Worm (Caenorhabditis elegans) whole organism, L2 larva: ENCODE data around the gene Y69A2AR.47.
A peak's percentile ranks its signal among the peaks of the same experiment; 100 is the strongest.

Experiments used
- F13H6.1 ChIP-seq: sonication (generic microtip); optimal IDR thresholded peaks from 2 replicates; lab custom pipeline; 2016; ENCODE audit warnings: missing genetic modification characterization, missing compliant biosample characterization
- R02D3.7 ChIP-seq: fragments of 150-350 bp; optimal IDR thresholded peaks from 2 replicates; lab custom pipeline; 2014; ENCODE audit warnings: missing biosample characterization, missing genetic modification characterization
- Y55F3AM.14 ChIP-seq: fragments of 200-800 bp; sonication (Bioruptor generic); optimal IDR thresholded peaks from 2 replicates; lab custom pipeline; 2018; ENCODE audit warnings: mild to moderate bottlenecking, missing genetic modification characterization, missing compliant biosample characterization
- ZK546.5 ChIP-seq: sonication (generic microtip); optimal IDR thresholded peaks from 2 replicates; lab custom pipeline; 2017; ENCODE audit warnings: missing biosample characterization, missing genetic modification characterization
- alr-1 ChIP-seq: fragments of 150-350 bp; optimal IDR thresholded peaks from 2 replicates; lab custom pipeline; 2014; ENCODE audit warnings: missing biosample characterization, missing genetic modification characterization
- aly-2 ChIP-seq: fragments of 150-350 bp; optimal IDR thresholded peaks from 2 replicates; lab custom pipeline; 2014; ENCODE audit warnings: missing biosample characterization, missing genetic modification characterization
- ama-1 ChIP-seq: fragments of 150-350 bp; optimal IDR thresholded peaks from 2 replicates; lab custom pipeline; 2018; ENCODE audit warnings: inconsistent platforms
- blmp-1 ChIP-seq: sonication (generic microtip); optimal IDR thresholded peaks from 2 replicates; lab custom pipeline; 2017; ENCODE audit warnings: missing genetic modification characterization, mild to moderate bottlenecking, missing compliant biosample characterization, antibody characterized with exemption, moderate library complexity; ENCODE audit not compliant: insufficient read depth
- ceh-16 ChIP-seq: fragments of 150-350 bp; optimal IDR thresholded peaks from 2 replicates; lab custom pipeline; 2014; ENCODE audit warnings: missing biosample characterization, missing genetic modification characterization
- ceh-82 ChIP-seq: fragments of 150-350 bp; optimal IDR thresholded peaks from 2 replicates; lab custom pipeline; 2014; ENCODE audit warnings: missing biosample characterization, missing genetic modification characterization
- crh-2 ChIP-seq: sonication (generic microtip); optimal IDR thresholded peaks from 2 replicates; lab custom pipeline; 2017; ENCODE audit warnings: missing biosample characterization, missing genetic modification characterization
- dmd-4 ChIP-seq: sonication (generic microtip); optimal IDR thresholded peaks from 2 replicates; lab custom pipeline; 2017; ENCODE audit warnings: missing biosample characterization, missing genetic modification characterization
- egl-27 ChIP-seq: sonication (generic microtip); optimal IDR thresholded peaks from 3 replicates; lab custom pipeline; 2017; ENCODE audit warnings: missing biosample characterization, missing genetic modification reagents, missing genetic modification characterization
- elt-1 ChIP-seq: fragments of 150-350 bp; optimal IDR thresholded peaks from 2 replicates; lab custom pipeline; 2014; ENCODE audit warnings: missing biosample characterization, missing genetic modification characterization
- gmeb-1 ChIP-seq: fragments of 150-350 bp; optimal IDR thresholded peaks from 2 replicates; lab custom pipeline; 2014; ENCODE audit warnings: missing biosample characterization, missing genetic modification characterization
- lin-11 ChIP-seq: fragments of 150-350 bp; sonication (generic microtip); optimal IDR thresholded peaks from 2 replicates; lab custom pipeline; 2014; ENCODE audit warnings: missing biosample characterization, missing genetic modification characterization, inconsistent platforms, mixed read lengths
- lin-13 ChIP-seq: fragments of 150-350 bp; optimal IDR thresholded peaks from 2 replicates; lab custom pipeline; 2014; ENCODE audit warnings: missing biosample characterization, missing genetic modification reagents, missing genetic modification characterization
- lsy-2 ChIP-seq, 2 experiments: fragments of 150-350 bp in 1 of 2; sonication (generic microtip) in 1 of 2; optimal IDR thresholded peaks; 2 replicates each; lab custom pipeline; 2014 to 2017; ENCODE audit warnings: missing biosample characterization in 2 of 2, missing genetic modification characterization in 2 of 2
- mbf-1 ChIP-seq: sonication (generic microtip); optimal IDR thresholded peaks from 2 replicates; lab custom pipeline; 2017; ENCODE audit warnings: missing biosample characterization, missing genetic modification characterization
- mdl-1 ChIP-seq, 2 experiments: fragments of 150-350 bp in 1 of 2; sonication (generic microtip) in 1 of 2; optimal IDR thresholded peaks; 2 replicates each; lab custom pipeline; 2017; ENCODE audit warnings: missing biosample characterization in 2 of 2, missing genetic modification characterization in 2 of 2
- nhr-11 ChIP-seq: fragments of 150-350 bp; optimal IDR thresholded peaks from 2 replicates; lab custom pipeline; 2014; ENCODE audit warnings: missing biosample characterization, missing genetic modification characterization
- nhr-12 ChIP-seq: fragments of 150-350 bp; optimal IDR thresholded peaks from 2 replicates; lab custom pipeline; 2014; ENCODE audit warnings: missing biosample characterization, missing genetic modification characterization
- nhr-21 ChIP-seq: fragments of 150-350 bp; optimal IDR thresholded peaks from 2 replicates; lab custom pipeline; 2014; ENCODE audit warnings: missing biosample characterization, missing genetic modification characterization
- nhr-23 ChIP-seq: fragments of 150-350 bp; optimal IDR thresholded peaks from 2 replicates; lab custom pipeline; 2014; ENCODE audit warnings: missing biosample characterization, missing genetic modification reagents, missing genetic modification characterization
- nhr-237 ChIP-seq: fragments of 150-350 bp; optimal IDR thresholded peaks from 2 replicates; lab custom pipeline; 2014; ENCODE audit warnings: missing biosample characterization, missing genetic modification characterization
- nhr-6 ChIP-seq: fragments of 150-350 bp; optimal IDR thresholded peaks from 2 replicates; lab custom pipeline; 2014; ENCODE audit warnings: missing biosample characterization, missing genetic modification characterization
- nhr-77 ChIP-seq: fragments of 150-350 bp; optimal IDR thresholded peaks from 2 replicates; lab custom pipeline; 2014; ENCODE audit warnings: missing biosample characterization, missing genetic modification characterization
- peb-1 ChIP-seq: fragments of 150-350 bp; optimal IDR thresholded peaks from 2 replicates; lab custom pipeline; 2014; ENCODE audit warnings: missing biosample characterization, missing genetic modification characterization
- sem-4 ChIP-seq: fragments of 150-350 bp; optimal IDR thresholded peaks from 2 replicates; lab custom pipeline; 2014; ENCODE audit warnings: missing biosample characterization, missing genetic modification reagents, missing genetic modification characterization
- skn-1 ChIP-seq: sonication (generic microtip); optimal IDR thresholded peaks from 2 replicates; lab custom pipeline; 2017; ENCODE audit warnings: missing biosample characterization, missing genetic modification characterization
- sma-3 ChIP-seq: sonication (generic microtip); optimal IDR thresholded peaks from 2 replicates; lab custom pipeline; 2016; ENCODE audit warnings: missing genetic modification reagents, missing genetic modification characterization, missing compliant biosample characterization
- sma-9 ChIP-seq, 2 experiments: fragments of 150-350 bp in 1 of 2; sonication (generic microtip) in 1 of 2; optimal IDR thresholded peaks; 2 replicates each; lab custom pipeline; 2014 to 2016; ENCODE audit warnings: missing genetic modification characterization in 2 of 2, mild to moderate bottlenecking in 1 of 2, missing biosample characterization in 1 of 2, missing compliant biosample characterization in 1 of 2, missing genetic modification reagents in 1 of 2, moderate library complexity in 1 of 2
- unc-39 ChIP-seq: fragments of 150-350 bp; optimal IDR thresholded peaks from 2 replicates; lab custom pipeline; 2014; ENCODE audit warnings: missing biosample characterization, missing genetic modification characterization
- unc-55 ChIP-seq: fragments of 150-350 bp; sonication (generic microtip); optimal IDR thresholded peaks from 3 replicates; lab custom pipeline; 2014; ENCODE audit warnings: missing biosample characterization, missing genetic modification reagents, missing genetic modification characterization
- unc-62 ChIP-seq: fragments of 150-350 bp; optimal IDR thresholded peaks from 2 replicates; lab custom pipeline; 2014; ENCODE audit warnings: missing biosample characterization, missing genetic modification reagents, missing genetic modification characterization
- zag-1 ChIP-seq: fragments of 150-350 bp; optimal IDR thresholded peaks from 2 replicates; lab custom pipeline; 2014; ENCODE audit warnings: missing biosample characterization, missing genetic modification characterization
- ztf-1 ChIP-seq: fragments of 200-800 bp; sonication (Bioruptor generic); conservative IDR thresholded peaks from 2 replicates; pipeline ENCODE4 v1.3.6; 2022; ENCODE audit warnings: missing genetic modification characterization, missing compliant biosample characterization
- ztf-11 ChIP-seq: sonication (generic microtip); optimal IDR thresholded peaks from 2 replicates; lab custom pipeline; 2017; ENCODE audit warnings: missing biosample characterization, missing genetic modification characterization
- ztf-4 ChIP-seq: fragments of 150-350 bp; optimal IDR thresholded peaks from 2 replicates; lab custom pipeline; 2014; ENCODE audit warnings: missing biosample characterization, missing genetic modification characterization

Gene Y69A2AR.47

ce11 chrIV:2563969-2564368 lies 33.5 kb upstream of the Y69A2AR.47 start, which contains the start of gene Y69A2AR.24:
Y69A2AR.24 (minus strand) TSS chrIV:2564069.
- TF ChIP-seq peb-1 (tag; lab: Kevin White, UChicago) (no peak), elt-1 (no peak), ztf-4 (tag; lab: Kevin White, UChicago) (no peak), aly-2 (no peak), lsy-2 (tag; optimal IDR thresholded peaks at IDR 0.05; lab: Kevin White, UChicago) (no peak), ztf-11 (no peak), R02D3.7 (tag; lab: Kevin White, UChicago) (no peak), unc-39 (tag; lab: Kevin White, UChicago) (no peak), F13H6.1 (tag; lab: Kevin White, UChicago) (no peak), lin-13 (GFP tag; lab: Kevin White, UChicago) (no peak), nhr-21 (tag; lab: Kevin White, UChicago) (no peak), nhr-11 (no peak)

- TF ChIP-seq nhr-23: no peak
- no peak for TF ChIP-seq ZK546.5 (tag; lab: Kevin White, UChicago)
Observed at ce11 chrIV:2568267-2568666, 29.2 kb upstream of the Y69A2AR.47 start, which contains the start of the genes Y69A2AR.25 and Y69A2AR.12. Y69A2AR.25 (minus strand) TSS chrIV:2568367. Y69A2AR.12 (plus strand) TSS chrIV:2568614.

- no peak for TF ChIP-seq unc-62 (GFP tag; lab: Kevin White, UChicago)
Observed at ce11 chrIV:2572107-2572506, 25.4 kb upstream of the Y69A2AR.47 start, which contains the start of gene Y69A2AR.51. Y69A2AR.51 (plus strand) TSS chrIV:2572407.

ce11 chrIV:2573122-2573521 lies 24.4 kb upstream of the Y69A2AR.47 start:
- no peak for TF ChIP-seq ceh-16 (tag; lab: Kevin White, UChicago)
- no peak for TF ChIP-seq unc-55
- no peak for TF ChIP-seq mdl-1 (tag; optimal IDR thresholded peaks at IDR 0.05; lab: Kevin White, UChicago)
- TF ChIP-seq nhr-77 (tag; lab: Kevin White, UChicago): no peak
- TF ChIP-seq ztf-11: no peak
- no peak for TF ChIP-seq sem-4
- TF ChIP-seq nhr-237: no peak
- no peak for TF ChIP-seq ztf-1
- TF ChIP-seq zag-1 (tag; lab: Kevin White, UChicago): no peak
- no peak for TF ChIP-seq nhr-21 (tag; lab: Kevin White, UChicago)
- no peak for TF ChIP-seq ZK546.5 (tag; lab: Kevin White, UChicago)
- TF ChIP-seq blmp-1 (tag; lab: Kevin White, UChicago): no peak
- TF ChIP-seq peb-1 (tag; lab: Kevin White, UChicago): no peak

- TF ChIP-seq lin-11 (tag; lab: Kevin White, UChicago) (no peak), nhr-77 (tag; lab: Kevin White, UChicago) (no peak), egl-27 (no peak), ZK546.5 (tag; lab: Kevin White, UChicago) (no peak), nhr-6 (tag; lab: Kevin White, UChicago) (no peak), blmp-1 (tag; lab: Kevin White, UChicago) (no peak)
Observed at ce11 chrIV:2581483-2581882, 16.0 kb upstream of the Y69A2AR.47 start, which contains the start of gene nhr-242. nhr-242 (minus strand) TSS chrIV:2581583.

ce11 chrIV:2599634-2600033 lies 2.1 kb downstream of the Y69A2AR.47 start:
- no peak for TF ChIP-seq ztf-11
- TF ChIP-seq sma-3 (GFP tag; lab: Kevin White, UChicago): peak; percentile 78
- no peak for TF ChIP-seq nhr-12 (tag; lab: Kevin White, UChicago)
- TF ChIP-seq ztf-1: no peak
- TF ChIP-seq gmeb-1 (tag; lab: Kevin White, UChicago): peak; percentile 67
- TF ChIP-seq aly-2: no peak
- peak; percentile 64 to 85 for TF ChIP-seq mdl-1 (tag; optimal IDR thresholded peaks at IDR 0.05; lab: Kevin White, UChicago)
- peak; percentile 45 for TF ChIP-seq nhr-6 (tag; lab: Kevin White, UChicago)
- TF ChIP-seq ztf-4 (tag; lab: Kevin White, UChicago): no peak
- TF ChIP-seq ceh-82 (tag; lab: Kevin White, UChicago): no peak
- peak; percentile 30 for TF ChIP-seq blmp-1 (tag; lab: Kevin White, UChicago)
- TF ChIP-seq alr-1 (tag; lab: Kevin White, UChicago): no peak
- peak; percentile 87 for TF ChIP-seq crh-2 (tag; lab: Kevin White, UChicago)
- no peak for TF ChIP-seq nhr-77 (tag; lab: Kevin White, UChicago)
- peak; percentile 92 for TF ChIP-seq sma-9 (GFP tag; optimal IDR thresholded peaks at IDR 0.05; lab: Kevin White, UChicago)
- no peak for TF ChIP-seq sma-9 (tag; optimal IDR thresholded peaks at IDR 0.05; lab: Kevin White, UChicago)
- TF ChIP-seq R02D3.7 (tag; lab: Kevin White, UChicago): no peak
- TF ChIP-seq nhr-237: no peak
- no peak for TF ChIP-seq lin-11 (tag; lab: Kevin White, UChicago)
- no peak for TF ChIP-seq peb-1 (tag; lab: Kevin White, UChicago)
- TF ChIP-seq ama-1 (lab: Kevin White, UChicago): peak; percentile 87
- no peak for TF ChIP-seq skn-1 (tag; lab: Kevin White, UChicago)
- TF ChIP-seq elt-1: no peak
- no peak for TF ChIP-seq nhr-11
- peak; percentile 54 to 88 for TF ChIP-seq lsy-2 (tag; optimal IDR thresholded peaks at IDR 0.05; lab: Kevin White, UChicago)
- no peak for TF ChIP-seq unc-39 (tag; lab: Kevin White, UChicago)
- TF ChIP-seq Y55F3AM.14 (GFP tag; lab: Kevin White, UChicago): no peak
- no peak for TF ChIP-seq ZK546.5 (tag; lab: Kevin White, UChicago)
- peak; percentile 80 for TF ChIP-seq lin-13 (GFP tag; lab: Kevin White, UChicago)
- TF ChIP-seq sem-4: peak; percentile 59
- TF ChIP-seq ceh-16 (tag; lab: Kevin White, UChicago): no peak
- no peak for TF ChIP-seq unc-62 (GFP tag; lab: Kevin White, UChicago)
- TF ChIP-seq mbf-1 (tag; lab: Kevin White, UChicago): no peak
- TF ChIP-seq dmd-4 (tag; lab: Kevin White, UChicago): no peak
